Fruit fly (Drosophila melanogaster) whole organism, embryonic: ENCODE results near the gene fz.
A peak's percentile ranks its signal among the peaks of the same experiment; 100 is the strongest.

Experiments
- ATbp ChIP-seq: fragments of 200-800 bp; sonication (Bioruptor generic); optimal IDR thresholded peaks from 2 replicates; lab custom pipeline; 2017; ENCODE audit warnings: missing biosample characterization, mild to moderate bottlenecking, missing genetic modification characterization, missing genetic modification reagents
- Abd-B ChIP-seq: fragments of 200-800 bp; sonication (Bioruptor generic); optimal IDR thresholded peaks from 2 replicates; lab custom pipeline; 2018; ENCODE audit warnings: missing biosample characterization, mild to moderate bottlenecking, missing genetic modification characterization, moderate library complexity
- Ada2b ChIP-seq: fragments of 200-800 bp; sonication (Bioruptor generic); IDR thresholded peaks from 2 replicates; pipeline ENCODE4 v1.3.6; 2022; ENCODE audit warnings: missing biosample characterization, missing genetic modification characterization
- Awh ChIP-seq: fragments of 200-800 bp; sonication (Bioruptor generic); IDR thresholded peaks from 2 replicates; pipeline ENCODE4, ENCODE4 v1.3.6; 2022; ENCODE audit warnings: missing biosample characterization, missing genetic modification characterization
- Bteb2 ChIP-seq: fragments of 200-800 bp; sonication (Bioruptor generic); optimal IDR thresholded peaks from 2 replicates; lab custom pipeline; 2016; ENCODE audit warnings: missing biosample characterization, missing genetic modification characterization
- CG10959 ChIP-seq: fragments of 200-800 bp; sonication (Bioruptor generic); IDR thresholded peaks from 2 replicates; pipeline ENCODE4 v1.3.6; 2022; ENCODE audit warnings: missing biosample characterization, missing genetic modification characterization
- CG11723 ChIP-seq: fragments of 200-800 bp; sonication (Bioruptor generic); optimal IDR thresholded peaks from 2 replicates; lab custom pipeline; 2017; ENCODE audit warnings: missing biosample characterization, mild to moderate bottlenecking, missing genetic modification characterization
- CG14710 ChIP-seq: fragments of 200-800 bp; sonication (Bioruptor generic); optimal IDR thresholded peaks from 3 replicates; lab custom pipeline; 2019; ENCODE audit warnings: missing biosample characterization, mild to moderate bottlenecking, missing genetic modification characterization, moderate library complexity
- CG15479 ChIP-seq: fragments of 200-800 bp; sonication (Bioruptor generic); optimal IDR thresholded peaks from 3 replicates; lab custom pipeline; 2019; ENCODE audit warnings: missing biosample characterization, mild to moderate bottlenecking, missing genetic modification characterization, moderate library complexity
- CG16863 ChIP-seq: fragments of 200-800 bp; sonication (Bioruptor generic); optimal IDR thresholded peaks from 3 replicates; lab custom pipeline; 2016; ENCODE audit warnings: missing biosample characterization, missing genetic modification characterization
- CG17359 ChIP-seq: fragments of 200-800 bp; sonication (Bioruptor generic); optimal IDR thresholded peaks from 3 replicates; lab custom pipeline; 2018; ENCODE audit warnings: missing biosample characterization, mild to moderate bottlenecking, missing genetic modification characterization, moderate library complexity
- CG18262 ChIP-seq: fragments of 200-800 bp; optimal IDR thresholded peaks from 3 replicates; lab custom pipeline; 2019; ENCODE audit warnings: missing biosample characterization, mild to moderate bottlenecking, missing genetic modification characterization, moderate library complexity
- CG32767 ChIP-seq: fragments of 200-800 bp; sonication (Bioruptor generic); IDR thresholded peaks from 2 replicates; pipeline ENCODE4 v1.3.6; 2022; ENCODE audit warnings: missing biosample characterization, missing genetic modification characterization
- CG32772 ChIP-seq: fragments of 200-800 bp; sonication (Bioruptor generic); IDR thresholded peaks from 2 replicates; pipeline ENCODE4 v1.3.6; 2022; ENCODE audit warnings: missing biosample characterization, missing genetic modification characterization
- CG3407 ChIP-seq: fragments of 200-800 bp; sonication (Bioruptor generic); optimal IDR thresholded peaks from 2 replicates; lab custom pipeline; 2018; ENCODE audit warnings: missing biosample characterization, mild to moderate bottlenecking, missing genetic modification characterization
- CG7556 ChIP-seq: fragments of 200-800 bp; sonication (Bioruptor generic); optimal IDR thresholded peaks from 2 replicates; lab custom pipeline; 2017; ENCODE audit warnings: missing biosample characterization, mild to moderate bottlenecking, missing genetic modification characterization
- CG7928 ChIP-seq: fragments of 200-800 bp; sonication (Bioruptor generic); optimal IDR thresholded peaks from 2 replicates; lab custom pipeline; 2017; ENCODE audit warnings: missing biosample characterization, mild to moderate bottlenecking, missing genetic modification characterization
- CrebB ChIP-seq: fragments of 200-800 bp; sonication (Bioruptor generic); optimal IDR thresholded peaks from 3 replicates; lab custom pipeline; 2018; ENCODE audit warnings: missing biosample characterization, mild to moderate bottlenecking, missing genetic modification characterization
- Dp ChIP-seq: fragments of 200-800 bp; sonication (Bioruptor generic); optimal IDR thresholded peaks from 2 replicates; lab custom pipeline; 2018; ENCODE audit warnings: missing biosample characterization, mild to moderate bottlenecking, missing genetic modification characterization, moderate library complexity
- E2f1 ChIP-seq: fragments of 200-800 bp; sonication (Bioruptor generic); IDR thresholded peaks from 2 replicates; pipeline ENCODE4 v1.3.6; 2022; ENCODE audit warnings: missing biosample characterization, missing genetic modification characterization
- HmgD ChIP-seq: fragments of 200-800 bp; sonication (Bioruptor generic); optimal IDR thresholded peaks from 3 replicates; lab custom pipeline; 2016; ENCODE audit warnings: missing biosample characterization, missing genetic modification characterization
- Pdp1 ChIP-seq, 2 experiments: fragments of 200-800 bp; sonication (Bioruptor generic); optimal IDR thresholded peaks; 3 replicates each; lab custom pipeline; 2016; ENCODE audit warnings: missing biosample characterization in 2 of 2, missing genetic modification characterization in 2 of 2, mild to moderate bottlenecking in 1 of 2, moderate library complexity in 1 of 2
- Ssrp ChIP-seq: fragments of 200-800 bp; sonication (Bioruptor generic); optimal IDR thresholded peaks from 2 replicates; lab custom pipeline; 2018; ENCODE audit warnings: missing biosample characterization, mild to moderate bottlenecking, missing genetic modification characterization, moderate library complexity
- Xrp1 ChIP-seq: fragments of 200-800 bp; sonication (Bioruptor generic); IDR thresholded peaks from 2 replicates; pipeline ENCODE4 v1.3.6; 2022; ENCODE audit warnings: missing biosample characterization, missing genetic modification characterization
- abd-A ChIP-seq: fragments of 200-800 bp; sonication (Bioruptor generic); optimal IDR thresholded peaks from 3 replicates; lab custom pipeline; 2019; ENCODE audit warnings: missing biosample characterization, mild to moderate bottlenecking, missing genetic modification characterization, moderate library complexity
- bsh ChIP-seq, 2 experiments: fragments of 200-800 bp; sonication (Bioruptor generic); optimal IDR thresholded peaks; 2 replicates each; lab custom pipeline; 2017 to 2018; ENCODE audit warnings: mild to moderate bottlenecking in 2 of 2, missing biosample characterization in 2 of 2, missing genetic modification characterization in 2 of 2, moderate library complexity in 1 of 2
- cg ChIP-seq: fragments of 200-800 bp; sonication (Bioruptor generic); optimal IDR thresholded peaks from 3 replicates; lab custom pipeline; 2019; ENCODE audit warnings: missing biosample characterization, mild to moderate bottlenecking, missing genetic modification characterization, moderate library complexity
- chif ChIP-seq, 2 experiments: fragments of 200-800 bp; sonication (Bioruptor generic); optimal IDR thresholded peaks; 3 replicates each; lab custom pipeline; 2016; ENCODE audit warnings: missing biosample characterization in 2 of 2, missing genetic modification characterization in 2 of 2
- crol ChIP-seq: fragments of 200-800 bp; sonication (Bioruptor generic); IDR thresholded peaks from 2 replicates; pipeline ENCODE4 v1.3.6; 2022; ENCODE audit warnings: missing biosample characterization, missing genetic modification characterization
- dmrt11E ChIP-seq: fragments of 200-800 bp; sonication (Bioruptor generic); optimal IDR thresholded peaks from 3 replicates; lab custom pipeline; 2018; ENCODE audit warnings: missing biosample characterization, mild to moderate bottlenecking, missing genetic modification characterization, moderate library complexity
- en ChIP-seq: fragments of 200-800 bp; sonication (Bioruptor generic); optimal IDR thresholded peaks from 2 replicates; lab custom pipeline; 2016; ENCODE audit warnings: missing biosample characterization, missing genetic modification characterization
- eve ChIP-seq, 2 experiments: fragments of >200 bp; optimal IDR thresholded peaks; 2 replicates each; lab custom pipeline; 2017; ENCODE audit warnings: missing biosample characterization in 2 of 2, missing genetic modification characterization in 2 of 2
- eyg ChIP-seq: fragments of 200-800 bp; sonication (Bioruptor generic); optimal IDR thresholded peaks from 3 replicates; lab custom pipeline; 2016; ENCODE audit warnings: missing biosample characterization, missing genetic modification characterization
- gcm ChIP-seq: fragments of 200-800 bp; sonication (Bioruptor generic); optimal IDR thresholded peaks from 2 replicates; lab custom pipeline; 2019; ENCODE audit warnings: missing biosample characterization, mild to moderate bottlenecking, missing genetic modification characterization, moderate library complexity
- gem ChIP-seq: fragments of 200-800 bp; sonication (Bioruptor generic); optimal IDR thresholded peaks from 2 replicates; lab custom pipeline; 2019; ENCODE audit warnings: missing biosample characterization, mild to moderate bottlenecking, missing genetic modification characterization, moderate library complexity
- grn ChIP-seq: fragments of 200-800 bp; sonication (Bioruptor generic); optimal IDR thresholded peaks from 3 replicates; lab custom pipeline; 2017; ENCODE audit warnings: missing biosample characterization, missing genetic modification characterization
- lov ChIP-seq, 2 experiments: fragments of 200-800 bp in 1 of 2; fragments of >200 bp in 1 of 2; sonication (Bioruptor generic) in 1 of 2; IDR thresholded peaks in 1 of 2; optimal IDR thresholded peaks in 1 of 2; 2 replicates in 1 of 2; 3 replicates in 1 of 2; pipeline versions ENCODE4 v1.3.6 to Lab custom; 2017 to 2022; ENCODE audit warnings: missing biosample characterization in 1 of 2, missing genetic modification characterization in 1 of 2
- nmo ChIP-seq: fragments of 200-800 bp; sonication (Bioruptor generic); optimal IDR thresholded peaks from 2 replicates; lab custom pipeline; 2018; ENCODE audit warnings: missing biosample characterization, mild to moderate bottlenecking, missing genetic modification characterization, moderate library complexity
- pho ChIP-seq: fragments of 200-800 bp; sonication (Bioruptor generic); optimal IDR thresholded peaks from 2 replicates; lab custom pipeline; 2016; ENCODE audit warnings: missing biosample characterization, missing genetic modification characterization
- prd ChIP-seq, 3 experiments: fragments of >200 bp in 2 of 3; fragments of 200-800 bp in 1 of 3; sonication (Bioruptor generic) in 1 of 3; optimal IDR thresholded peaks in 2 of 3; IDR thresholded peaks in 1 of 3; 2 replicates in 2 of 3; 3 replicates in 1 of 3; pipeline versions ENCODE4 v1.3.6 to Lab custom; 2017 to 2022; ENCODE audit warnings: missing biosample characterization in 1 of 3, missing genetic modification characterization in 1 of 3
- row ChIP-seq: fragments of 200-800 bp; sonication (Bioruptor generic); IDR thresholded peaks from 3 replicates; pipeline ENCODE4 v1.3.6; 2022; ENCODE audit warnings: missing biosample characterization, missing genetic modification characterization
- sd ChIP-seq: fragments of 200-800 bp; sonication (Bioruptor generic); optimal IDR thresholded peaks from 3 replicates; lab custom pipeline; 2018; ENCODE audit warnings: missing biosample characterization, mild to moderate bottlenecking, missing genetic modification characterization, moderate library complexity
- sens ChIP-seq: fragments of 200-800 bp; sonication (Bioruptor generic); peaks from one replicate; lab custom pipeline; 2016; ENCODE audit warnings: missing biosample characterization, missing genetic modification characterization
- sug ChIP-seq: fragments of 200-800 bp; optimal IDR thresholded peaks from 2 replicates; lab custom pipeline; 2019; ENCODE audit warnings: missing biosample characterization, mild to moderate bottlenecking, missing genetic modification characterization, moderate library complexity
- tio ChIP-seq: fragments of 200-800 bp; sonication (Bioruptor generic); optimal IDR thresholded peaks from 2 replicates; lab custom pipeline; 2017; ENCODE audit warnings: missing biosample characterization, missing genetic modification characterization, inconsistent platforms
- unpg ChIP-seq: fragments of 200-800 bp; sonication (Bioruptor generic); optimal IDR thresholded peaks from 3 replicates; lab custom pipeline; 2018; ENCODE audit warnings: missing biosample characterization, mild to moderate bottlenecking, missing genetic modification characterization, moderate library complexity
- vfl ChIP-seq: fragments of 200-800 bp; sonication (Bioruptor generic); optimal IDR thresholded peaks from 2 replicates; lab custom pipeline; 2016; ENCODE audit warnings: missing biosample characterization, missing genetic modification characterization

Gene fz

DNA sequence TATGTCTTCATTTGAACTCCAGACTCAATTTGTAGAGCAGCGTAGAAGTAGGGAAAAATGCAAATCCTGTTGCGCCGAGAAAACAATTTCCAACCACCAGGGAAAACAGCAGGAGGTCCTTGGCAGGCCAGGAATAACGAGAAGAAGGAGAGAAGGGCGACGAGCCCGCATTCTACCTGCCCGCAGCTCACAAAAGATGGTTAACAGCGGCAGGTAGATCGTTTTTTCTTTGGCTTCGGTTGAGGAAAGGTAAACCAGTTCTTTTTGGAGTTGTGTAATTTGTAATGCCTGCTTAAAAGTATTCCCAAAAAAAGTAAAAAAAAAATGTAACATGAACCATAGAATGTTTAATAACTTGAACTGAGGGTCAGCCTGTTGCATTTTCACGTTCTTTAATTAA lies 2.0 kb downstream of the fz start (continued):
- TF ChIP-seq eyg = no peak
- TF ChIP-seq CG32772 = peak; percentile 46; the same call in 1 of the 2 replicates
- TF ChIP-seq gcm (GFP tag; lab: Kevin White, UChicago) = peak; percentile 82
- TF ChIP-seq HmgD (GFP tag; lab: Kevin White, UChicago) = no peak
- TF ChIP-seq CG15479 (GFP tag; lab: Kevin White, UChicago) = peak; percentile 74
- no peak for TF ChIP-seq CrebB (tag; lab: Kevin White, UChicago)
- no peak for TF ChIP-seq pho (GFP tag; lab: Kevin White, UChicago)
- no peak for TF ChIP-seq lov (optimal IDR thresholded peaks at IDR 0.05; lab: Kevin White, UChicago)
- TF ChIP-seq lov (GFP tag; IDR thresholded peaks at IDR 0.05; lab: Robert Waterston, UW) = no peak
- TF ChIP-seq Bteb2 (GFP tag; lab: Kevin White, UChicago) = no peak
- TF ChIP-seq CG7928 = no peak
- no peak for TF ChIP-seq prd (optimal IDR thresholded peaks at IDR 0.05; lab: Kevin White, UChicago)
- no peak for TF ChIP-seq prd (GFP tag; IDR thresholded peaks at IDR 0.05; lab: Robert Waterston, UW)
- no peak for TF ChIP-seq CG32767 (GFP tag; lab: Robert Waterston, UW)
- no peak for TF ChIP-seq sug (tag; lab: Kevin White, UChicago)
- peak; percentile 15 for TF ChIP-seq vfl
- TF ChIP-seq CG3407 (GFP tag; lab: Kevin White, UChicago) = no peak
- no peak for TF ChIP-seq en

DNA sequence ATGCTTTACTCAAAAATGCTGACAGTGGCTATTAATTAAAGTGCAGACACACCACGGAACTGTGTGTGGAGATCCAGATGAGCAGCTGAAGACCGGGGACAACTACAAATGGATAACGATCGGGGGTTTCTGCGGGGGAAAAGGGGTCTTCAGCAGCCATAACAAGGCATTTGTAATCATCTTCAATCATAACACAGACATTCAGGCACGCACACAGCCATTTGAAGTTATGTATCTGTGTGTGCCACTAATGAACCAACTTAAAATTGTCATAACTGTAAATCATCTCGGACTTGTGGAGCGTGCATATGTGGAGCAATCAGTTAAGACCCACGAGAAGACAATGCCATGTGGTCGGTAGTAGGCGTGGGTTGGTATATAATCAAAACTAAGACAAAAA lies 8.0 kb downstream of the fz start:
- TF ChIP-seq sd (tag; lab: Kevin White, UChicago) (peak; percentile 0), crol (GFP tag; lab: Robert Waterston, UW) (peak; percentile 41; the same call in 1 of the 2 replicates), cg (GFP tag; lab: Kevin White, UChicago) (peak; percentile 5), abd-A (peak; percentile 4), unpg (GFP tag; lab: Kevin White, UChicago) (no peak), Pdp1 (GFP tag; optimal IDR thresholded peaks at IDR 0.05; lab: Kevin White, UChicago) (peak in 1 of 2 experiments; percentile 24), grn (GFP tag; lab: Kevin White, UChicago) (peak; percentile 55), Awh (GFP tag; lab: Robert Waterston, UW) (0 out of 2 replicates have a peak, but pooled peaks have one; percentile 69), CG17359 (tag; lab: Kevin White, UChicago) (no peak)

DNA sequence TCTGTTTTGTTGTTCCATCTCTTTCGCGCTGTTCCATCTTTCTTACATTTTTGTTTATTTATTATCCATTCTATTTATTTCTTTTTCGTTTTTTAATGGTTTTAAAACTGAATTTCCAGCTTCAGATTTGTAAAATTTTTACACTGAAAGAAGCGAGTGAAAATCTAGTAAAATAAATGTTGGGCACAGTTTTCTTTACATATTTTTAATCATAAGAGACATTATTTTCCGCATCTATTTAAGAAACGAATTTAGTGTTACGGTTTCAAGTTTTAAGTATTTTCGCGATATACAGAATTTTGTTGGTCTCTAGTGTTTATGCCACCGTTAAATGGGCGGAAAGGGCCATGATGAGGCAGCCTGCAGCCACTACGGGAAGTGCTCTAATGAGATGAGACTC lies 13.7 kb downstream of the fz start:
- TF ChIP-seq bsh (GFP tag; optimal IDR thresholded peaks at IDR 0.05; lab: Kevin White, UChicago) (peak in 1 of 2 experiments; percentile 42), E2f1 (GFP tag; lab: Robert Waterston, UW) (0 out of 2 replicates have a peak, but pooled peaks have one; percentile 27), chif (GFP tag; optimal IDR thresholded peaks at IDR 0.05; lab: Kevin White, UChicago) (peak in 1 of 2 experiments; percentile 14), CG11723 (GFP tag; lab: Kevin White, UChicago) (no peak), CG10959 (GFP tag; lab: Robert Waterston, UW) (peak; percentile 32; the same call in 1 of the 2 replicates), gem (tag; lab: Kevin White, UChicago) (peak; percentile 50), dmrt11E (tag; lab: Kevin White, UChicago) (peak; percentile 47), Ssrp (tag; lab: Kevin White, UChicago) (peak; percentile 2), CG16863 (GFP tag; lab: Kevin White, UChicago) (peak; percentile 1), nmo (GFP tag; lab: Kevin White, UChicago) (peak; percentile 21), Ada2b (GFP tag; lab: Robert Waterston, UW) (no peak), Dp (no peak), unpg (GFP tag; lab: Kevin White, UChicago) (peak; percentile 20), row (peak; percentile 33; the same call in 2 of the 3 replicates), Abd-B (GFP tag; lab: Kevin White, UChicago) (no peak), ATbp (peak; percentile 22), sens (peak; percentile 78), eve (GFP tag; optimal IDR thresholded peaks at IDR 0.05; lab: Kevin White, UChicago) (peak in 1 of 2 experiments; percentile 11), CG17359 (tag; lab: Kevin White, UChicago) (peak; percentile 2), CG18262 (tag; lab: Kevin White, UChicago) (peak; percentile 3), CG7556 (peak; percentile 11), CG14710 (tag; lab: Kevin White, UChicago) (peak; percentile 20), Xrp1 (peak; percentile 52; the same call in 1 of the 2 replicates), tio (GFP tag; lab: Kevin White, UChicago) (peak; percentile 8)
